Fruit fly (Drosophila melanogaster): ENCODE data around the gene Shab.
A peak's percentile ranks its signal among the peaks of the same experiment; 100 is the strongest.

The Shab gene

DNA sequence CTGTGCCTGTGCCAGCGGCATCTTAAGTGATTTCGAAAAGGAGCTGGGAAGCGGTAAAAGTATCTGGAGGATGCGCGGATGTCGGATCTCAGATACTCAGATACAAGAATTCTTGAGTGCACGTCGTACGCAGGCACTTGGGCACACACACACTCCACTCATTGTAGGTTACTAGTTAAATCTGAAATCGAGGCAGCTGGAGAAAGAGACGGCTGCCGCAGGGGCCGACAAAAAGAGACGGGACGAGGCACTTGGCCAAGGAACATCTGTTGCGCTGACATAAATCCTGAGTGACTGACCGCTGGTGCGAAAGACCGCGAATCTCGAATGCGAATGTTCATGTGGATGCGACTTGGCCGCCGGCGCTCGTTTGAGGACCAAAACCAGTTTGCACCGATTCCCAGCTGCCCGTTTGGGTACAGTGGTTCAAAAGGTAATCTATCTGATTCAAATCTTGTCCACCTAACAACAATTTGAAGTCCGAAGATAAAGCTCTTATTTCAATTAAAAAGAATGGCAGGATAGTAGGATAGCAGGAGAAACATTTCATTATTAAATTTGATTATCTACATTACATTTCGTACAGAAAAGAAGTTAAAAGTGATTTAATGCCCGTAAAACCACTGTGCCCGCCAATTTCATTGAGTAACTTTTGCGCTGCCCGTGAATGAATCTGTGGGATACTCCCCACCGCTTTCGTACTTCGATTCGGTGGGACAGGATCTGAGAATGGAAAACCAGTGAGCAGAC is 25.9 kb upstream of the Shab start:
- no peak for TF ChIP-seq CTCF (optimal IDR thresholded peaks at IDR 0.05)
- no peak for TF ChIP-seq CG8478 (optimal IDR thresholded peaks at IDR 0.05)

DNA sequence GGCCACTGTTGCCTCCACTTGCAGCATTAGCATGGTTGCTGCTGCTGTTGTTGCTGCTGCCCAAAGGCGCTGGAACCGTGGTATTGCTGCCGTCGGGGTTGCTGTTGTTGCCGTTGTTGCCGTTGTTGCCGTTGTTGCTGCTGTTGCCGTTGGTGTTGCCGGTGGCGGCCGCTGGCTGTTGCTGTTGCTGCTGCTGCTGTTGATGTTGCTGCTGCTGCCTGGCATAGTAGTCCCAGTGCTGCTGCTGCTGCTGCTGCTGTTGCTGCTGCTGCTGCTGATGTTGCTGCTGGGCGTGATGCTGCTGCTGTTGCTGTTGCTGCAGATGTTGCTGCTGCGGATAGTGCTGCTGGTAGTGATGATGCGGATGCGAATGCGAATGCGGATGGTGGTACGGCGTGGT is 23.7 kb upstream of the Shab start:
- TF ChIP-seq CG8478 (optimal IDR thresholded peaks at IDR 0.05) (no peak), CTCF (optimal IDR thresholded peaks at IDR 0.05) (no peak)

DNA sequence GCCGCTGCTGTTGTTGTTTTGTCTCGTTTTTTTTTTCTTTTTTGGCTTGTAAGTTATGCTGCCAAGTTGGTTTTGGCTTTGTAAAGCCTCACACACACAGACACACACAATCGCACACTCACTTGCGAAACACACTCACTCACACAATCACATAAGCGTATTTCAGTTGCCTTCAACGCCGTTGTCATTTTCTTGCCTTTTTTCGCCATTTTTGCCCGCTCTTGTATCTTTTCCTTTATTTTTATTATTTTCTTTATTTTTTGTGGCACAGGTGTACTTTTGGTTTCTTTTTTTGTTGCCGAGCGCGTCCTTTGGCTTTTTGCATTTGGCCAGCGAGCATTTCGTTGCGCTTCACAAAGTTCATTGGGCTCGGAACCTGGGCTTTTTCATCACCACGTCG is 21.8 kb upstream of the Shab start:
- TF ChIP-seq CG8478 (optimal IDR thresholded peaks at IDR 0.05), result no peak
- TF ChIP-seq CTCF (optimal IDR thresholded peaks at IDR 0.05), result no peak

DNA sequence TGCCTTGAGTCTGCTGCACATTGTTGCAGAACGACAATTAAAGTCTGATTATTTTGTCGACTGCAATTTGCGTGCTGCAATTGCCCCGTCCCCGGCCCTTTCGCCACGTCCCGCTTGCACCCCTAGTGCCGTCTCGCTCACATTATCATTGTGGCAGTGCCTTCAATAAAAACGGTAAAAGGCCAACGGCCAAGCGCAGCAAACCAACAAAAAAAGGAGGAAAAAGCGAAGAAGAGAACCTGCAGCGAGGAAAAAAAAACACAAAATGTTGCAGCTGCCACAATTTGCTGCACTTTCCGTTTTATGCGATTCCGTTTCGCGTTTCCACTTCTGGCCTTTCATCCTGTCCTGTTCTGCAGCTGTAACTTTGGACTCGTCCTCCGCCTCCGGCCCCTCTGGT is 20.8 kb upstream of the Shab start:
- no peak for TF ChIP-seq CTCF (optimal IDR thresholded peaks at IDR 0.05)
- no peak for TF ChIP-seq CG8478 (optimal IDR thresholded peaks at IDR 0.05)

DNA sequence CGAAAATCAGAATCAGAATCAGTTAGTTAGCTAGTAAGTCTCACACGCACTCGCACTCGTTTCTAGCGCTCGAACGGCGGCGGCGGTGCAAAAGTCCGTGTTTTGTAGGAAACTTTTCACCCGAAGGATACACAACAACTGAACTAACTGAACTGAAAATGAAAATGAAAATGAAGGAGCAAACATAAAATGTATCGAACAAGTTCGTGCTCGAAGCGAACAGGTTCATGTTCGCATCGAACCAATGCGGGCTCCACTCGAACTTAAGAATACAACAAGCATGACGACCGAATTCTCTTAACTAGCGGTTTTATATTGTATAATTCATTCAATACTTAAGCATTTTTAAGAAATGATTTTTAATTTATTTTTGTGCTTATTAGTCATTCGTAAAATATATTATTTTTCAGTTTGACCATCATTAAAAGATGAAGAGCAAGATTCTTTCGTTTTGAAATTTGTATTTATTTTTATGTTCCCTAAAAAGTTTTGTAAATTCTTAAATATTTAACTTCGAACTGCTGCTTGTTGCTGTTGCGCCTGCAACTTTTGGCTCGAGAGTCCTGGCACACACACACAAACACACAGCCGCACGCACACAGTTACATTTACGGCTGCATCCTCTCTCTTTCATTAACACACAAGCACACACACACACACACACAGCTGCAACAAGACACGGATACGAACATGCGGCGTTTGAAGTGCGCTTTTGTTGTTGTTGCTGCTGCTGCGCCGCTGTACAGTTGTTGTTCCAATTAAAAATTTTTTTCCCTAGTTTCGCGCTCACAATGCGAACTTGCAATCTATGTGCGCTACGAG is 15.6 kb upstream of the Shab start, which contains the start of gene Tet:
TSS of gene Tet (minus strand) at position 154 of the 822 bp plus-strand sequence.
- no peak for TF ChIP-seq CTCF (optimal IDR thresholded peaks at IDR 0.05)
- TF ChIP-seq CG8478 (optimal IDR thresholded peaks at IDR 0.05), result no peak

DNA sequence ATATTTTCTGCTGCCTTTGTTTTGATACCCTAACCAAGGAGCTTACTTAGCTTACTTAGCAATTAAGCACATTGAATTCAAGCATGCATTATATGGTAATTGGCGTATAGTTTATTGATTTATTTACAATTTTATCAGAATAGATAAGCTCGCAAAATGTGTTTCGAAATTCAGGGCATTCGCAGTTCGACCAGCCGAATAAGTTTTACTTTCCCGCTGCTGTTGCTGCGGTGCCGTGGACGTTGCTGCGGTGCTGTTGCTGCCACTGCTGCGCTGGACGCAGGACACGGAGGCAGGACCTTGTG is 15.0 kb upstream of the Shab start:
- TF ChIP-seq CG8478 (optimal IDR thresholded peaks at IDR 0.05) (no peak), CTCF (optimal IDR thresholded peaks at IDR 0.05) (no peak)

DNA sequence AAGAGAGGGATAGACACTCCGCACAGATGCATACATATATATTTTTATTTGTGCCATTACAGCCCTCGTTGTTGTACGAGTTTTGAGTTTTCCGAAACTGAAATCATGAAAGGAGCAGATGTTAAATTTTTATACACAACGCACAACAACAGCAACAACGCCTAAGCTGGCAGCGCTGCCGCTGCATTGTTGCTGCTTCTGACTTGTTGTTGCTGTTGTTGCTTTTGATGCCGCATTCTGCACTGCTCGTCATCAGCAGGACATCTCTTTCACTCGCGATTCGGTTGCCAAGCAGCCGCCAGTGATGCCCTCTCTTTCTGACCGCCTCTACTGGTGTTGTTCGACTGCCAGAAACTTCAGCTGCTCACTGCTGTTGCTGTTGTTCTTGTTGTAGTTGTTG is 13.2 kb upstream of the Shab start:
- TF ChIP-seq CG8478 (optimal IDR thresholded peaks at IDR 0.05), result no peak
- TF ChIP-seq CTCF (optimal IDR thresholded peaks at IDR 0.05), result peak in 1 of 2 experiments; percentile 42

DNA sequence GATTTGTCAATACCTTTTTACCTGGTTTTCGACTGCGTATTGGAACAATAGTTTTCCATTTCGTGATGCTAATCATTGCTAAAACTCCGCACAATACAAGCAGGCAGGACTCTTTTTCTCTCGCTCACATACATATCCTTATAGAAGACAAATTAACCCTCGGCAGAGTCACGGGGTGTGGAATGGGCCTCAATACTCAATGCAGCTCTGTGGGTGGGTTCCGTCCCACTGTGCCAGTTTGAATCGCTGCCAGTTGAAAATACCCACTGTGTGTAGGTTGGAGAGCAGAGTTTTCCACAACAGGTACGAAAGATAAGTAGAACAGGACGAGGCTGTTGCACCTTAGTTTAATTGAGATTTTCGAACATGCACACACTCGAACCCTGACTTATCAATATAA is 12.5 kb upstream of the Shab start:
- no peak for TF ChIP-seq CTCF (optimal IDR thresholded peaks at IDR 0.05)
- TF ChIP-seq CG8478 (optimal IDR thresholded peaks at IDR 0.05), result no peak

DNA sequence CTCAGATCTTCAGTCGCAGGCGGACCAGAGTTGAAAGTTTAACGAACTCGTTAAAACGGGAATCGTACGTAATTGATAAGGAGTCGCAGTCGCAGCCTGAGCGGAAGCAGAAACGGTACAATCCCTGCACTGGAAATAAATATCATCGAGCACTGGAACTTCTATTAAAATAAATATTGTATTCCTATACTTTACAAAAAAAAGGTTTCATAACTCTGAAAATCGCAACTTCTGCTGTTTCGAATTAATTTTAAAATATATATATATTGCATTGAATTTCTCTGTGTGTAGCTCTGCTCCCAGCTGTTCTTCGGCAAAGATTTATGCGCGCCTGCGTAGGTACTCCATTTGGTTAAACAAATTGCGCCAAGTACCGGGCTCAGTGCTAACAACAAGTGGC is 10.4 kb upstream of the Shab start:
- no peak for TF ChIP-seq CTCF (optimal IDR thresholded peaks at IDR 0.05)
- TF ChIP-seq CG8478 (optimal IDR thresholded peaks at IDR 0.05), result no peak

DNA sequence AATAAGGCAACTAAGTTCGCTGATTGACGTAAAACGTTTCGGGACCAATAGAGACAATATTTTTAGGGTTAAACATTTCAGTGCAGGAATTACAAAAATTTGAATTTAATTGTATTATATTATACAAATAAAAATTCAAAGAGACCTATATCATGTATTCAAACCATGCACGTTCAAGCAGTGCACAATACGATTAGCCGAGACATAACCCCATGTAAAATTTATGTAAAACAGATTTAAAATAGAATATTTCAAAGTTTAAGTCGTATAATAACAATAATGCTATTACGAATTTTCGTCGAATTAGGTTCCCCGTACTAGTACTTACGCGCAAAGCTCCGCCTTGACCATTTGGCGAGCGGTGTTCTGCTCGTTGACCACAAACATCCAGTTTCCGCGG is 9.2 kb upstream of the Shab start:
- TF ChIP-seq CG8478 (optimal IDR thresholded peaks at IDR 0.05), result no peak
- TF ChIP-seq CTCF (optimal IDR thresholded peaks at IDR 0.05), result peak; percentile 46 to 67

DNA sequence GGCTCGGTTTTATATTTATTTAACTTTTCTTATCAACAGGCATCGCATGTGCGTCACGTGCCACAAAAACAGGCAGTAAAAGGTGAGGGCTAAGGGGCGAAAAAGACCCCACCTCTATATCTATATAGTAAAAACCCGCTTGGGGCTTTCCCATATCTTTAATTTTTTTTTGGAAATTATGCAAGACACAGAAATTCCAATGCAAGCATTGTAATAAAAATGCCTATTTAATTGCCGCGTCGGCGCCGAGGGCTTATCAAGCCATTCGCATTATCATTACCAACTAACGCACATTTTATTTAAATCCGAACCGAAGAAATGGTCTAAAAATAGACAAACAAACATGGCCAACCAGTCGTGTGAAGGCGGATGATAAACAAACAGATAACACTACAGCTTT is 7.4 kb upstream of the Shab start:
- TF ChIP-seq CG8478 (optimal IDR thresholded peaks at IDR 0.05) (no peak), CTCF (optimal IDR thresholded peaks at IDR 0.05) (no peak)

DNA sequence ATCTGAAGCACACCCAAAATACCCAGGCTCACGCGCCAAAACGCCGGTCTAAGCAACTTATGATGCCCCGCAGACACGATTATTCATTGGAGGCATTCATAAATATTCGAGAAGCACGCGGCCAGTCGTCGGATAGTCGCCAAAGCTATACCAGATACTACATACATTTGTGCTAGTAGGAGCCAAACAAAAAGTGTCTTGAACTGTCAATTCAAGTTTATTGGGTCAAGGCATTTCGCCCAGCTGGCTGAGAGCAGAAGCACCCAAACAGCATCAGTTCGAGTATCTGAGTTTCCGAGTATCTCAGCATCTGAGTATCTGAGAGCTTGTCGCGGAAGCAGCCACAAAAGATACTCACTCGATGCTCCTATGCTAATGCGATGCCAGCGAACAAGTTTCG is 6.7 kb upstream of the Shab start:
- TF ChIP-seq CG8478 (optimal IDR thresholded peaks at IDR 0.05), result no peak

DNA sequence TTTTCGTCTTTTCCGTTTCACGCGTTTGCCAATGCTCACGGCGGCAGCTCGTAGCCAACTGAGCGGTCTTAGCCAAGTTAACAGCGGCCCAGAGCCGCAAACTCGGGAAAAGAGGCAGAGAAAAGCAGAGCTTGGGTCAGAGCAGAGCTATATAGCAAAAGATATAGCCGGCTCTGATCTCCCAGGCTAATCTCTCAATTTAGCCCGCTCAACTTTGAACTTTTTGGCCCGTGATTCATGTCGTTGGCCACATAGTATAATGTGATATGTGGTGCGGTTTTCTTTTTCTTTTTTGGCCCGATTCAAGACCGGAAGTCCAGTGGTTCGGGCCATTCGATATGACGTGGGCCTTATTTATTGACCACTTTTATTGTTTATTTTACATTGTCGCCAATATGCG is 2.7 kb upstream of the Shab start, which contains the start of gene spz5:
TSS of gene spz5 (minus strand) at position 62 of the 400 bp plus-strand sequence.
- TF ChIP-seq CG8478 (optimal IDR thresholded peaks at IDR 0.05) (no peak), CTCF (optimal IDR thresholded peaks at IDR 0.05) (no peak)

DNA sequence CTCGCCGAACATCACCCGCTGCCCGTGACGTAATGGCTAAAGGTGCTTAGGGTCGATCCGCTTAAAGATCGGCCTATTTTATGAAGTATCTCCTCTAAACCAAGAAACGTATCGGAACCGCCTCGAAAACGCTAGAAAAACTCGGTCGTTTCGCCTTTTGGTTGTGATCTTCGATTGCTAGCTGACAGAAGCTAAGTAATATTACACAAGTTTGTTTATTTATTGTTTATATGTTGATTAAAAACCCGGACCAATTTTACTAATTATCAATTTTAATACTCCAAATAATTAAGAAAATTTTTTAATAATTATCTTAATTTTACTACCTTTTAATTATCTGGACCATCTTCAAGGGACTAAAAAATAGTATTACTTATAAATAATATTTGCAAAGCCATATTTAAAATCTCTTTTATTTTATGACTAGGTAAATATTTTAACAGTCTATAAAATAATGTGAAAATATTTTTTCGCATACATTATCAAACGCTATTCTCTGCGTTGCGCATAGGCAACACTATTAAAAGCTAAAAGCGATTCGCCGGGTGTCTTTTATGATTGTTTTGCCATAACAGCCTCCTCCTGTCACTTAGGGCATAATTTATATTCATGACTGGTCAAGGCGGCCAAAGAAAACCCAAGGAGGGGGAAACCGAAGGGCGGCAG is 838 bp upstream of the Shab start:
- TF ChIP-seq CTCF (optimal IDR thresholded peaks at IDR 0.05) (peak in 1 of 2 experiments; percentile 13), CG8478 (optimal IDR thresholded peaks at IDR 0.05) (no peak)

DNA sequence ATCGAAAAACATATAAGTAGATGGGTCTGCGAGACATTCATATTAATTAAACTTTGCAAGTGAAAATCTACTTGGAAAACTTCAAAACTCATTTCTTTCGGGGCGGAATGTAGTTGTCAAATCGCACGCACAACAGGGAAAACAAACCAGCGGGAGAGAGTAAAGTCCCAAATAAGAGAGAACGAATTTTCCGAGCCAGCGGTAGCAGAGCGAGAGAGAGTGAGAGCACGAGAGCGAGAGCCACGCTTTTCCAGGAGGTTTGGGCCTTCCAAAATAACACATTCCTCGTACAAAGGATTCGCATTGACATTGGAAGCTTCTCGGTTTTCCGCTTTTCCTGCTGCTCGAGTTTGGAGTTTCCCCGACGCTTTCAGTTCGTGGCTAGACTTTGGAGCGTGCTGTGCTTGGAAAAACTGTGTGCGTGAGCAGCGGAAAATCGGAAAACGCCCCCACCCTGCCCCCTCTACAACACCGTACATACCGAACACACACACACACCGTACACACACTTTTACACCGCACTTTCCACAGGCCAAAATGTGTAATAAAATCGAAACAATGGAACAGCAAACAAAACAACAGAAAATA is 1.6 kb downstream of the Shab start:
- no peak for TF ChIP-seq CTCF (optimal IDR thresholded peaks at IDR 0.05)

Measured in S2 (cell line).